Fruit fly (Drosophila melanogaster) whole organism, pupa: ENCODE measurements around the gene ng4.
"Not testable (repeated sequence)": the region's sequence is repeated elsewhere in the genome, so short reads cannot be mapped to it uniquely, and the experiment has no call there.

ENCODE experiments used
- CG10348 ChIP-seq: fragments of 200-800 bp; sonication (Bioruptor generic); IDR thresholded peaks from 2 replicates; pipeline ENCODE4 v1.3.6; 2022; ENCODE audit warnings: missing biosample characterization, missing genetic modification characterization
- CG12605 ChIP-seq: fragments of 200-800 bp; sonication (Bioruptor generic); IDR thresholded peaks from 2 replicates; pipeline ENCODE4 v1.3.6; 2022; ENCODE audit warnings: missing biosample characterization, missing genetic modification characterization
- CG13204 ChIP-seq: fragments of 200-800 bp; sonication (Bioruptor generic); optimal IDR thresholded peaks from 2 replicates; lab custom pipeline; 2018; ENCODE audit warnings: missing biosample characterization, mild to moderate bottlenecking, missing genetic modification characterization, moderate library complexity
- CG14655 ChIP-seq: fragments of 200-800 bp; sonication (Bioruptor generic); optimal IDR thresholded peaks from 3 replicates; lab custom pipeline; 2017; ENCODE audit warnings: mild to moderate bottlenecking, missing biosample characterization, missing genetic modification reagents, missing genetic modification characterization
- CG15710 ChIP-seq: fragments of 200-800 bp; sonication (Bioruptor generic); optimal IDR thresholded peaks from 2 replicates; lab custom pipeline; 2018; ENCODE audit warnings: missing biosample characterization, mild to moderate bottlenecking, missing genetic modification characterization, moderate library complexity
- CG17806 ChIP-seq: fragments of 200-800 bp; sonication (Bioruptor generic); optimal IDR thresholded peaks from 2 replicates; lab custom pipeline; 2018; ENCODE audit warnings: missing biosample characterization, mild to moderate bottlenecking, missing genetic modification characterization, moderate library complexity
- CG32121 ChIP-seq: fragments of 200-800 bp; sonication (Bioruptor generic); IDR thresholded peaks from 2 replicates; pipeline ENCODE4 v1.3.6; 2022; ENCODE audit warnings: missing biosample characterization, missing genetic modification characterization
- CG34367 ChIP-seq: fragments of 200-800 bp; sonication (Bioruptor generic); optimal IDR thresholded peaks from 2 replicates; lab custom pipeline; 2018; ENCODE audit warnings: missing biosample characterization, mild to moderate bottlenecking, missing genetic modification characterization
- CG4496 ChIP-seq: fragments of 200-800 bp; sonication (Bioruptor generic); IDR thresholded peaks from 3 replicates; pipeline ENCODE4 v1.3.6; 2022; ENCODE audit warnings: missing biosample characterization, missing genetic modification characterization
- CG8159 ChIP-seq: fragments of 200-800 bp; sonication (Bioruptor generic); optimal IDR thresholded peaks from 3 replicates; lab custom pipeline; 2018; ENCODE audit warnings: missing biosample characterization, mild to moderate bottlenecking, missing genetic modification characterization, moderate library complexity
- CG8301 ChIP-seq: fragments of 200-800 bp; sonication (Bioruptor generic); optimal IDR thresholded peaks from 2 replicates; lab custom pipeline; 2018; ENCODE audit warnings: missing biosample characterization, mild to moderate bottlenecking, missing genetic modification characterization
- CG9948 ChIP-seq: fragments of 200-800 bp; sonication (Bioruptor generic); optimal IDR thresholded peaks from 2 replicates; lab custom pipeline; 2018; ENCODE audit warnings: missing biosample characterization, mild to moderate bottlenecking, missing genetic modification characterization, moderate library complexity
- D1 ChIP-seq: fragments of 200-800 bp; sonication (Bioruptor generic); optimal IDR thresholded peaks from 2 replicates; lab custom pipeline; 2018; ENCODE audit warnings: missing biosample characterization, mild to moderate bottlenecking, missing genetic modification characterization, moderate library complexity
- EcR ChIP-seq: fragments of 200-800 bp; sonication (Bioruptor generic); optimal IDR thresholded peaks from 3 replicates; lab custom pipeline; 2019; ENCODE audit warnings: missing biosample characterization, missing genetic modification characterization, mild to moderate bottlenecking, moderate library complexity, missing genetic modification reagents
- Ets98B ChIP-seq: fragments of 200-800 bp; sonication (Bioruptor generic); IDR thresholded peaks from 2 replicates; pipeline ENCODE4 v1.3.6; 2022; ENCODE audit warnings: missing biosample characterization, missing genetic modification characterization
- Pif1A ChIP-seq: fragments of 200-800 bp; sonication (Bioruptor generic); optimal IDR thresholded peaks from 3 replicates; lab custom pipeline; 2016; ENCODE audit warnings: missing biosample characterization, missing genetic modification characterization
- Pif1B ChIP-seq: fragments of 200-800 bp; sonication (Bioruptor generic); optimal IDR thresholded peaks from 3 replicates; lab custom pipeline; 2016; ENCODE audit warnings: missing biosample characterization, missing genetic modification characterization
- Snoo ChIP-seq: fragments of 200-800 bp; sonication (Bioruptor generic); optimal IDR thresholded peaks from 3 replicates; lab custom pipeline; 2017; ENCODE audit warnings: missing biosample characterization, mild to moderate bottlenecking, missing genetic modification characterization, inconsistent platforms
- fd96Ca ChIP-seq: fragments of 200-800 bp; sonication (Bioruptor generic); IDR thresholded peaks from 3 replicates; pipeline ENCODE4 v1.3.6; 2022; ENCODE audit warnings: missing biosample characterization, missing genetic modification characterization
- gl ChIP-seq: fragments of 200-800 bp; sonication (Bioruptor generic); optimal IDR thresholded peaks from 2 replicates; lab custom pipeline; 2018; ENCODE audit warnings: missing biosample characterization, mild to moderate bottlenecking, missing genetic modification characterization
- rn ChIP-seq: fragments of 200-800 bp; sonication (Bioruptor generic); IDR thresholded peaks from 2 replicates; pipeline ENCODE4 v1.3.6; 2022; ENCODE audit warnings: missing biosample characterization, missing genetic modification characterization

ng4 gene

DNA sequence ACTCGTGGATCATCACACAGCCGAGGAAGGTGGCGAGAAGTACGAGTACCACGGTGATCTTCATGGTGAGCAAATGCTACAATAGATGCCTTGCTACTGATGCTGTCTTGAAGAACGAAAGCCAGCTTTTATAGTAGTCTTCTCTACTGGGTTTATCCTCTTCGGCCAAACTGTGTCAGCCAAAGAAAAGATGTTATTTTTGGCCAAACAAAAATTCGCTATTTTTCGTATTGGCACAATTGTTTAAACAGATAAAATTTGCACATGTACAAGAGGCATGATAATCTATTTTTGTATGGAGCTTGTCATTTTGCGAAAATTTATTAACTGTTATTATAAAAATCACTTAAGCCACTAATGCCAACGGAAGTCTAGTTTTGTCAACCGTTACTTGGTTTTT lies 3.5 kb downstream of the ng4 start, which contains the start of gene ng2:
Gene ng2, minus strand, starts transcription at position 101 of the 400 bp plus-strand sequence.
- not testable (repeated sequence) for TF ChIP-seq CG12605 (GFP tag; lab: Robert Waterston, UW); CG8301 (tag; lab: Kevin White, UChicago); CG34367 (tag; lab: Kevin White, UChicago)

DNA sequence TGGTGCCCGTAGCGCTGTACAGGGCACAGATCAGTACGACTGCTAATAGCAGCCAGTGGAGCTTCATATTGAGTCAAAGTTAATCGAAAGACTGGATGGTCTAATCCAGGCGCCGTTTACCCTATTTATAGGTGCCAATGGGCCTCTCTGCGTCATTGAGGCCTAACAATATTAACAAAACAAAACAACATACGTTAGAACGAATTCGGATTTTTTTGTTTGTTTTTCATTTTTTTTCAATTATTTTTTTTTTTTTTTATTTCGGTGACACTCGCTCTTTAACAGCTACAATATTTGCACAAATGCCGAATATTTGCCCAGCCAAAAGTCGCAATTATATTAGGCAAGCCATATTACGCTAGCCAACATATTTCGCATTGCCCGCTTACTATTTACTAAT lies 7.4 kb downstream of the ng4 start, which contains the start of gene CG14265:
Gene CG14265, minus strand, starts transcription at position 101 of the 400 bp plus-strand sequence.
- no peak for TF ChIP-seq CG32121 (GFP tag; lab: Robert Waterston, UW)
- no peak for TF ChIP-seq CG10348 (GFP tag; lab: Robert Waterston, UW)
- no peak for TF ChIP-seq CG15710 (tag; lab: Kevin White, UChicago)
- TF ChIP-seq fd96Ca (GFP tag; lab: Robert Waterston, UW): no peak
- TF ChIP-seq Pif1A (GFP tag; lab: Kevin White, UChicago): no peak
- TF ChIP-seq CG17806: no peak
- no peak for TF ChIP-seq CG8301 (tag; lab: Kevin White, UChicago)
- no peak for TF ChIP-seq CG9948 (tag; lab: Kevin White, UChicago)
- TF ChIP-seq CG34367 (tag; lab: Kevin White, UChicago): no peak
- no peak for TF ChIP-seq Pif1B
- TF ChIP-seq Ets98B (GFP tag; lab: Robert Waterston, UW): no peak
- no peak for TF ChIP-seq gl (tag; lab: Kevin White, UChicago)
- no peak for TF ChIP-seq rn (GFP tag; lab: Robert Waterston, UW)
- no peak for TF ChIP-seq Snoo (tag; lab: Kevin White, UChicago)

DNA sequence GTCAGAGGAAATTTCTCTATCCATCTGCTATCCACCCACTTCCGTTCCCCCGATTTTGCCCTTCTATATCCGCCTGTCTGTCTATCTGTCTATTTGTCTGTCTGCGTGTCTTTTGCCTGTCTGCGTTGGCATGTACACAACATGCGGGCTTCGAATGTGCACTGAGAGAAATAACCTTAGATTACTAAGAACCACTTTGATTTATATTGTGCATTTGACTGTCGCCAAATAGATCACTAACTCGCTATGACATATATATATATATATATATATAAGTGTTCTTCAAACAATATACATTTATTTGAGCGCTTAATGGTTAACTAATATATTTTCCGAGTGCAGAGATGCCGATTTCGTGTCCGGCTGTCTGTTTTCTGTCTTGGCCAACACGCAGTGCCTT lies 10.3 kb downstream of the ng4 start:
- no peak for TF ChIP-seq CG14655 (GFP tag; lab: Kevin White, UChicago)
- TF ChIP-seq Ets98B (GFP tag; lab: Robert Waterston, UW): no peak
- TF ChIP-seq gl (tag; lab: Kevin White, UChicago): no peak
- no peak for TF ChIP-seq CG4496
- no peak for TF ChIP-seq CG17806
- TF ChIP-seq Pif1B: no peak
- no peak for TF ChIP-seq Pif1A (GFP tag; lab: Kevin White, UChicago)
- TF ChIP-seq CG13204 (GFP tag; lab: Kevin White, UChicago): no peak
- TF ChIP-seq CG32121 (GFP tag; lab: Robert Waterston, UW): no peak
- no peak for TF ChIP-seq fd96Ca (GFP tag; lab: Robert Waterston, UW)
- no peak for TF ChIP-seq CG15710 (tag; lab: Kevin White, UChicago)
- no peak for TF ChIP-seq rn (GFP tag; lab: Robert Waterston, UW)
- no peak for TF ChIP-seq CG8301 (tag; lab: Kevin White, UChicago)
- TF ChIP-seq EcR (GFP tag; lab: Kevin White, UChicago): no peak
- no peak for TF ChIP-seq CG8159
- TF ChIP-seq D1 (tag; lab: Kevin White, UChicago): no peak
- no peak for TF ChIP-seq CG10348 (GFP tag; lab: Robert Waterston, UW)
- TF ChIP-seq CG9948 (tag; lab: Kevin White, UChicago): no peak
- no peak for TF ChIP-seq CG12605 (GFP tag; lab: Robert Waterston, UW)

DNA sequence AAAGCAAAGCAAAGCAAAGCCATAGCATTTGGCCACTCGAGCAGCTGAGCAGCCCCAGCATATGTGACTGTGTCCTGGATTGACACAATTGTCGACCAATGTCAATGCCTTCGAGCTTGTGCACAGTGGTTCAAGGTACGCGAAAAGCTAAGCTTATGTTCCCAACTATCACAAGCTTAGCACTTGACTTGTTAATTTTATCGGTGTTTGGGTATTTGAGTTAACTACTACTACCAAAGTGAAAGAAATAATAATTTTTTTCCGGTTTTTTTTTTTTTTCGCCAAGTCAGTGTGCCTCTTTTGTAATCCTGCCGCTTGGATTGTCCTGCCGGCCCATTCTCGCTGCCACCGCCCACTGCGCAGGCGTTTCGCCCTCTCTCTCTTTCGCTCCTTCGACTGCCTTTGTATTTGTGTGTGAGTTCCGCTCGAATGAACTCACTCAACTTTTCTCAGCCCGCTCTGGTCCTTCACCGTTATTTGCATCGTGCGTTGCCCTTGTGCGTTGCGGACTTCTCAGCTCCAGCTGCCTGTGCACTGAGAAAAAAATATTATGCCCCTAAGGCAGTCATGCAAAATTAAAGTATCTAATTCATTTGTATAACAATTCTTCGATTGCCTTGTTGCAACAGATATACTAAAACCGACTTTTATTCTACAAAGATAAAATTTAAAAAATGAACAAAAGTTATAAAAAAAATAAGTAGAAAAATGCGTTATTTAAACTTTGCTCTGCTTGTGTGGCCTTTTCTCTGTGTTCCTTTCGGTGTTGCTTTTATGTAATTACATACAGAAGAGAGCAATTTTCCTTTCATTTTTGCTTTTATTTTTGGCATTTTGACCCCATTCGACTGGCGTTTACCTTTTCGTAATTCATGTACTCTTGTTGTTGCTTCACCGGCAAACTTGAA lies 37.9 kb downstream of the ng4 start:
- peak; percentile 29 for TF ChIP-seq CG34367 (tag; lab: Kevin White, UChicago)
- peak; percentile 57 for TF ChIP-seq CG8159
- TF ChIP-seq fd96Ca (GFP tag; lab: Robert Waterston, UW): peak; percentile 71; the same call in 2 of the 3 replicates
- no peak for TF ChIP-seq D1 (tag; lab: Kevin White, UChicago)
- peak; percentile 79 for TF ChIP-seq CG4496
- TF ChIP-seq Pif1A (GFP tag; lab: Kevin White, UChicago): peak; percentile 61
- peak; percentile 68 for TF ChIP-seq Ets98B (GFP tag; lab: Robert Waterston, UW)
- peak; percentile 55; the same call in 1 of the 2 replicates for TF ChIP-seq CG12605 (GFP tag; lab: Robert Waterston, UW)
- TF ChIP-seq CG9948 (tag; lab: Kevin White, UChicago): peak; percentile 35
- TF ChIP-seq EcR (GFP tag; lab: Kevin White, UChicago): no peak
- TF ChIP-seq CG17806: peak; percentile 41
- no peak for TF ChIP-seq CG13204 (GFP tag; lab: Kevin White, UChicago)
- TF ChIP-seq CG14655 (GFP tag; lab: Kevin White, UChicago): peak; percentile 22
- peak; percentile 49 for TF ChIP-seq CG15710 (tag; lab: Kevin White, UChicago)
- peak; percentile 25 for TF ChIP-seq CG8301 (tag; lab: Kevin White, UChicago)
- no peak; the same call in 1 of the 2 replicates for TF ChIP-seq CG32121 (GFP tag; lab: Robert Waterston, UW)
